Fruit fly (Drosophila melanogaster): Measurements from ENCODE around the gene CG7694.
A peak's percentile ranks its signal among the peaks of the same experiment; 100 is the strongest.

Gene CG7694

dm6 chr3R:18583881-18584545 is 11.1 kb downstream of the CG7694 start:
- TF ChIP-seq CG12605 (GFP tag; IDR thresholded peaks at IDR 0.05) (peak; percentile 74), Ets98B (GFP tag; IDR thresholded peaks at IDR 0.05) (peak; percentile 92), CG9948 (tag; optimal IDR thresholded peaks at IDR 0.05) (peak; percentile 92), Pif1A (GFP tag; optimal IDR thresholded peaks at IDR 0.05) (peak; percentile 91), fd96Ca (GFP tag; IDR thresholded peaks at IDR 0.05) (peak; percentile 97), CG10348 (GFP tag; IDR thresholded peaks at IDR 0.05) (peak; percentile 58), CG14655 (GFP tag; optimal IDR thresholded peaks at IDR 0.05) (peak; percentile 94), Snoo (tag; optimal IDR thresholded peaks at IDR 0.05) (peak; percentile 63), EcR (GFP tag; optimal IDR thresholded peaks at IDR 0.05) (peak; percentile 85), CG32121 (GFP tag; IDR thresholded peaks at IDR 0.05) (peak; percentile 88), Pif1B (GFP tag; optimal IDR thresholded peaks at IDR 0.05) (peak; percentile 90), gl (tag; optimal IDR thresholded peaks at IDR 0.05) (peak; percentile 76), D1 (tag; optimal IDR thresholded peaks at IDR 0.05) (peak; percentile 46), CG4496 (GFP tag; IDR thresholded peaks at IDR 0.05) (peak; percentile 93), CG34367 (tag; optimal IDR thresholded peaks at IDR 0.05) (peak; percentile 84), CG13204 (GFP tag; optimal IDR thresholded peaks at IDR 0.05) (peak; percentile 57), CG15710 (tag; optimal IDR thresholded peaks at IDR 0.05) (peak; percentile 89), rn (GFP tag; IDR thresholded peaks at IDR 0.05) (peak; percentile 75), CG17806 (tag; optimal IDR thresholded peaks at IDR 0.05) (peak; percentile 90), CG8159 (tag; optimal IDR thresholded peaks at IDR 0.05) (peak; percentile 92), CG8301 (tag; optimal IDR thresholded peaks at IDR 0.05) (peak; percentile 92)

DNA sequence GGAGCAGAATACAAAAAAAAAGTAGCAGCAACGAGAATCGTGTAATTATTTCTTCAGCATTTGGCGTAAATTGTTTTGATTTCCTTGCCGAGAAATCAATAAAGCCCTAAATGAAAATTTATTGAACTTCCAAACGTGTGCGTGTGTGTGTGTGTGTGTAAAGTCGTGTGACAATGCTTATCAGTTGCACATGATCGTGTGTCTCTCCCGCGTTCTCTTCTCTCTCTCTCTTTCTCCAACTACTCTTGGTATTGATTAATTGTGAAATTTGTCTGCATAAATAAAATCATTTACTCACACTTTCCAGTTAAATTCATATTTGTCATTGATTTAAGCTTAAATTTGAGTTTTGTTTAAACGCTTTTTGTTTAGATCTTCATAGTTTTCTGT is 11.7 kb downstream of the CG7694 start:
- TF ChIP-seq CG10348 (GFP tag; IDR thresholded peaks at IDR 0.05) = no peak
- TF ChIP-seq CG17806 (tag; optimal IDR thresholded peaks at IDR 0.05) = no peak
- no peak for TF ChIP-seq rn (GFP tag; IDR thresholded peaks at IDR 0.05)
- no peak for TF ChIP-seq CG9948 (tag; optimal IDR thresholded peaks at IDR 0.05)
- TF ChIP-seq CG8301 (tag; optimal IDR thresholded peaks at IDR 0.05) = no peak
- TF ChIP-seq Ets98B (GFP tag; IDR thresholded peaks at IDR 0.05) = no peak
- no peak for TF ChIP-seq EcR (GFP tag; optimal IDR thresholded peaks at IDR 0.05)
- TF ChIP-seq CG15710 (tag; optimal IDR thresholded peaks at IDR 0.05) = no peak
- no peak for TF ChIP-seq CG34367 (tag; optimal IDR thresholded peaks at IDR 0.05)
- no peak for TF ChIP-seq fd96Ca (GFP tag; IDR thresholded peaks at IDR 0.05)
- TF ChIP-seq CG14655 (GFP tag; optimal IDR thresholded peaks at IDR 0.05) = no peak

dm6 chr3R:18585259-18585858 is 12.5 kb downstream of the CG7694 start:
- TF ChIP-seq fd96Ca (GFP tag; IDR thresholded peaks at IDR 0.05) (peak; percentile 23; the same call in 1 of the 3 replicates), CG17806 (tag; optimal IDR thresholded peaks at IDR 0.05) (peak; percentile 25), D1 (tag; optimal IDR thresholded peaks at IDR 0.05) (no peak), rn (GFP tag; IDR thresholded peaks at IDR 0.05) (no peak), Pif1A (GFP tag; optimal IDR thresholded peaks at IDR 0.05) (no peak), CG12605 (GFP tag; IDR thresholded peaks at IDR 0.05) (peak; percentile 76), CG14655 (GFP tag; optimal IDR thresholded peaks at IDR 0.05) (no peak), CG9948 (tag; optimal IDR thresholded peaks at IDR 0.05) (no peak), CG34367 (tag; optimal IDR thresholded peaks at IDR 0.05) (no peak), CG10348 (GFP tag; IDR thresholded peaks at IDR 0.05) (no peak), CG8301 (tag; optimal IDR thresholded peaks at IDR 0.05) (no peak), CG32121 (GFP tag; IDR thresholded peaks at IDR 0.05) (peak; percentile 64; the same call in 1 of the 2 replicates), Snoo (tag; optimal IDR thresholded peaks at IDR 0.05) (no peak), CG15710 (tag; optimal IDR thresholded peaks at IDR 0.05) (no peak), gl (tag; optimal IDR thresholded peaks at IDR 0.05) (no peak), Ets98B (GFP tag; IDR thresholded peaks at IDR 0.05) (peak; percentile 48; the same call in 1 of the 2 replicates), CG8159 (tag; optimal IDR thresholded peaks at IDR 0.05) (peak; percentile 13), CG4496 (GFP tag; IDR thresholded peaks at IDR 0.05) (peak; percentile 58), EcR (GFP tag; optimal IDR thresholded peaks at IDR 0.05) (peak; percentile 98), Pif1B (GFP tag; optimal IDR thresholded peaks at IDR 0.05) (peak; percentile 61), CG13204 (GFP tag; optimal IDR thresholded peaks at IDR 0.05) (no peak)

- TF ChIP-seq fd96Ca (GFP tag; IDR thresholded peaks at IDR 0.05) (no peak), CG17806 (tag; optimal IDR thresholded peaks at IDR 0.05) (no peak), CG32121 (GFP tag; IDR thresholded peaks at IDR 0.05) (no peak), CG8301 (tag; optimal IDR thresholded peaks at IDR 0.05) (no peak), Snoo (tag; optimal IDR thresholded peaks at IDR 0.05) (no peak), EcR (GFP tag; optimal IDR thresholded peaks at IDR 0.05) (no peak), CG14655 (GFP tag; optimal IDR thresholded peaks at IDR 0.05) (no peak), Ets98B (GFP tag; IDR thresholded peaks at IDR 0.05) (no peak), Pif1B (GFP tag; optimal IDR thresholded peaks at IDR 0.05) (no peak), rn (GFP tag; IDR thresholded peaks at IDR 0.05) (no peak), CG10348 (GFP tag; IDR thresholded peaks at IDR 0.05) (no peak), CG34367 (tag; optimal IDR thresholded peaks at IDR 0.05) (no peak), CG9948 (tag; optimal IDR thresholded peaks at IDR 0.05) (no peak), Pif1A (GFP tag; optimal IDR thresholded peaks at IDR 0.05) (no peak), D1 (tag; optimal IDR thresholded peaks at IDR 0.05) (no peak), CG15710 (tag; optimal IDR thresholded peaks at IDR 0.05) (no peak), gl (tag; optimal IDR thresholded peaks at IDR 0.05) (no peak), CG13204 (GFP tag; optimal IDR thresholded peaks at IDR 0.05) (no peak), CG12605 (GFP tag; IDR thresholded peaks at IDR 0.05) (no peak)
These were observed 17.9 kb downstream of the CG7694 start, which contains the start of gene qin for dm6 chr3R:18590754-18591153. qin (plus strand) TSS chr3R:18591027.

DNA sequence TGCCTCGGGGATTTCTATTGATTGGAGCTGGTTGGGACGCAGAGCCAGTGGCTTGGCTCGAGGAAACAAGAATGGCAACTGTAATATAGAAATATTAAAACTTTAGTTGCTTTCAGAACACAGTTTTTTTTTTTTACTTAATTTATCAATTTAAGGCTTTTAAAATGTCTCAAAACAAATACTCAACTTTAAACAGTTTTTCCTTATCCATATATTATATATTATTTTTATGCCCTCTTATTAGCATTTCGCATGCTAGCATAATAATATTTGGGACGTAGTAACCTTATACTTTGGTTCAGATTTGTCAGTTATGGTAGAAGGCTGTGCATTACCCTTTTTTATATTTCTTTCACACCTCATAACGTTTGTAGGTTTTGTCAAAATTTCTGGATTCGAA is 25.5 kb downstream of the CG7694 start, which contains the start of gene Tssk:
Gene Tssk (plus strand): TSS at position 301 of the 400 bp plus-strand sequence.
- no peak for TF ChIP-seq CG14655 (GFP tag; optimal IDR thresholded peaks at IDR 0.05)
- TF ChIP-seq CG15710 (tag; optimal IDR thresholded peaks at IDR 0.05) = no peak
- no peak for TF ChIP-seq rn (GFP tag; IDR thresholded peaks at IDR 0.05)
- no peak for TF ChIP-seq CG10348 (GFP tag; IDR thresholded peaks at IDR 0.05)
- no peak for TF ChIP-seq EcR (GFP tag; optimal IDR thresholded peaks at IDR 0.05)
- no peak for TF ChIP-seq CG9948 (tag; optimal IDR thresholded peaks at IDR 0.05)
- no peak for TF ChIP-seq CG12605 (GFP tag; IDR thresholded peaks at IDR 0.05)
- TF ChIP-seq CG34367 (tag; optimal IDR thresholded peaks at IDR 0.05) = no peak
- TF ChIP-seq CG8159 (tag; optimal IDR thresholded peaks at IDR 0.05) = no peak
- TF ChIP-seq D1 (tag; optimal IDR thresholded peaks at IDR 0.05) = no peak
- no peak for TF ChIP-seq Pif1A (GFP tag; optimal IDR thresholded peaks at IDR 0.05)
- TF ChIP-seq CG17806 (tag; optimal IDR thresholded peaks at IDR 0.05) = no peak
- TF ChIP-seq CG13204 (GFP tag; optimal IDR thresholded peaks at IDR 0.05) = no peak
- no peak for TF ChIP-seq Ets98B (GFP tag; IDR thresholded peaks at IDR 0.05)
- no peak for TF ChIP-seq CG32121 (GFP tag; IDR thresholded peaks at IDR 0.05)
- TF ChIP-seq CG8301 (tag; optimal IDR thresholded peaks at IDR 0.05) = no peak

Data from whole organism, pupa.